Fruit fly (Drosophila melanogaster): Measurements from ENCODE around the gene CtIP.

CtIP gene

DNA sequence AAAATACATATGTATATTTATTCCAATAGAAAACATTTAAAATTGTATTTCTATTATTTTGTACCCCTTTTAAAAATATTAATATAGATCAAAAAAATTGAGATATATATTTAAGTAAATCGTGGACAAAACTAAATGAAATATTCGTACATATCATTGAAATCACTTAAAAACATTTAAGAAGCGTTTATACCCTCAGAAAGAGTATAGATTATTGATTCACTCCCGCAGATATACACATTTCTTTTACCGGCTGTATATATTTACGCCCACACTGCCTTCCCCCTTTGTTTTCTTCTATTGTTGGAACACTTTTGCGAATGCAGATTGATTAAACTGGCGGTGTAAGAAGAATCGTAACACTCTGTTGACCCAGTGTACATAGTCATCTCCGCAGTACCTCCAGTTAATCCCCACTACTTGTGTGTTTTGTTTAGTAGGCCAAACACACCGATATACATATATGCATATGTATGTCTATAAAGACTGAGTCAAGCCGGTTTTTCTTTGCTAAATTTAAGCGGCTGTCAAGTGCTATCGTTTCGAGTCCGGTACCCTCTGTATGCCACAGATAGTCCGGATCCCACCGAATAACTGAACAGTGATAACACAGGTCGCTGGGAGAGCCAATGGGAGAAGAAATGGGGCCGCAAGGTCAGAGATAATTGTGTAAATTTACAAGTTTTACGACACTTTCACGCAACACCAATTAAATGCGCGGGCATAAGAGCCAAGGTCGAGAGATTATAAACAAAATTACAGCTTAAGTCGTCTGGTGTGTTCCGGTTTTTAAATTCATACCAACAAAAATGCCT is 35.7 kb downstream of the CtIP start (continued):
- TF ChIP-seq CG1647 (GFP tag; optimal IDR thresholded peaks at IDR 0.05) (peak; percentile 11), Dbx (GFP tag; IDR thresholded peaks at IDR 0.05) (peak; percentile 44; the same call in 1 of the 3 replicates), Sox100B (GFP tag; optimal IDR thresholded peaks at IDR 0.05) (peak; percentile 53), p53 (GFP tag; optimal IDR thresholded peaks at IDR 0.05) (peak; percentile 50), CG12942 (GFP tag; optimal IDR thresholded peaks at IDR 0.05) (peak; percentile 44), HLHmδ (GFP tag; optimal IDR thresholded peaks at IDR 0.05) (peak; percentile 1), CG10147 (GFP tag; optimal IDR thresholded peaks at IDR 0.05) (no peak), mirr (GFP tag; optimal IDR thresholded peaks at IDR 0.05) (peak; percentile 66), PHDP (tag; optimal IDR thresholded peaks at IDR 0.05) (peak; percentile 42), CG2712 (tag; optimal IDR thresholded peaks at IDR 0.05) (peak; percentile 28), twi (tag; optimal IDR thresholded peaks at IDR 0.05) (no peak), bigmax (GFP tag; optimal IDR thresholded peaks at IDR 0.05) (peak; percentile 3), Kr (GFP tag; optimal IDR thresholded peaks at IDR 0.05) (peak; percentile 83), ERR (GFP tag; optimal IDR thresholded peaks at IDR 0.05) (peak; percentile 50), Hr39 (optimal IDR thresholded peaks at IDR 0.05) (no peak), CHES-1-like (GFP tag; optimal IDR thresholded peaks at IDR 0.05) (peak; percentile 53), CG15514 (GFP tag; optimal IDR thresholded peaks at IDR 0.05) (no peak), CG2889 (GFP tag; IDR thresholded peaks at IDR 0.05) (no peak), sisA (GFP tag; IDR thresholded peaks at IDR 0.05) (no peak), Pdp1 (GFP tag; optimal IDR thresholded peaks at IDR 0.05) (peak; percentile 20 to 61), CG12391 (tag; optimal IDR thresholded peaks at IDR 0.05) (peak; percentile 25)

- peak; percentile 68 for TF ChIP-seq Med (GFP tag)
- TF ChIP-seq CG6683 (GFP tag; optimal IDR thresholded peaks at IDR 0.05), result no peak
- TF ChIP-seq lov (optimal IDR thresholded peaks at IDR 0.05), result no peak
- TF ChIP-seq lov (GFP tag; IDR thresholded peaks at IDR 0.05), result 0 out of 3 replicates have a peak, but pooled peaks have one; percentile 50
- TF ChIP-seq sim (GFP tag; IDR thresholded peaks at IDR 0.05), result no peak
- peak; percentile 21 for TF ChIP-seq da (GFP tag; optimal IDR thresholded peaks at IDR 0.05)
- no peak for TF ChIP-seq CG8359 (GFP tag; optimal IDR thresholded peaks at IDR 0.05; ENCODE audit: borderline replicate concordance)
- TF ChIP-seq schlank (tag; optimal IDR thresholded peaks at IDR 0.05), result no peak
- TF ChIP-seq CG4360 (GFP tag; IDR thresholded peaks at IDR 0.05), result peak; percentile 85
- no peak for TF ChIP-seq Tbp (GFP tag; optimal IDR thresholded peaks at IDR 0.05)
- TF ChIP-seq NFAT (GFP tag; IDR thresholded peaks at IDR 0.05), result no peak
Observed at dm6 chr3L:20472607-20473006, 36.6 kb downstream of the CtIP start.

- peak; percentile 3 for TF ChIP-seq CG17802 (tag; optimal IDR thresholded peaks at IDR 0.05)
- TF ChIP-seq TFAM (GFP tag; optimal IDR thresholded peaks at IDR 0.05), result no peak
- TF ChIP-seq CoRest (tag; optimal IDR thresholded peaks at IDR 0.05), result peak; percentile 79
- peak; percentile 78 for TF ChIP-seq row (GFP tag; IDR thresholded peaks at IDR 0.05)
- TF ChIP-seq Drgx (GFP tag; IDR thresholded peaks at IDR 0.05), result peak; percentile 84
- no peak for TF ChIP-seq Dll (GFP tag; IDR thresholded peaks at IDR 0.05; ENCODE audit: partially characterized antibody)
- no peak for TF ChIP-seq Nf-YA (GFP tag; IDR thresholded peaks at IDR 0.05)
- TF ChIP-seq maf-S (GFP tag; optimal IDR thresholded peaks at IDR 0.05), result no peak
- TF ChIP-seq fu2 (GFP tag; optimal IDR thresholded peaks at IDR 0.05), result no peak
- TF ChIP-seq CG12659 (GFP tag; optimal IDR thresholded peaks at IDR 0.05), result peak; percentile 72
- no peak for TF ChIP-seq CG31388 (GFP tag; optimal IDR thresholded peaks at IDR 0.05)
- no peak; the same call in 2 of the 3 replicates for TF ChIP-seq CG11695 (GFP tag; IDR thresholded peaks at IDR 0.05)
- TF ChIP-seq CG1832 (GFP tag; optimal IDR thresholded peaks at IDR 0.05), result no peak
- TF ChIP-seq CG13894 (tag; optimal IDR thresholded peaks at IDR 0.05), result peak; percentile 53
- no peak for TF ChIP-seq CG33557 (GFP tag; optimal IDR thresholded peaks at IDR 0.05)
- peak; percentile 43 for TF ChIP-seq mam (GFP tag; optimal IDR thresholded peaks at IDR 0.05)
Observed at dm6 chr3L:20473021-20473799, 37.2 kb downstream of the CtIP start, which contains the start of the genes CG32428 and CG5969. CG32428 (minus strand) TSS chr3L:20473723. CG5969 (plus strand) TSS chr3L:20473783.
